Worm (Caenorhabditis elegans) whole organism, young adult: ENCODE data around the gene pha-4.

ENCODE experiments used
- B0019.2 ChIP-seq: fragments of 200-800 bp; sonication (Bioruptor generic); conservative IDR thresholded peaks from 2 replicates; pipeline ENCODE4 v1.3.6; 2022; ENCODE audit warnings: missing genetic modification reagents, missing genetic modification characterization, missing compliant biosample characterization
- B0261.1 ChIP-seq: sonication (generic microtip); optimal IDR thresholded peaks from 2 replicates; lab custom pipeline; 2016; ENCODE audit warnings: mild to moderate bottlenecking, missing genetic modification characterization, moderate library complexity, missing compliant biosample characterization
- C17E4.6 ChIP-seq: fragments of 200-800 bp; sonication (Bioruptor generic); IDR thresholded peaks from 2 replicates; pipeline ENCODE4 v1.3.6; 2022; ENCODE audit warnings: missing genetic modification reagents, missing genetic modification characterization, missing compliant biosample characterization
- D2030.7 ChIP-seq: fragments of 200-800 bp; sonication (Bioruptor generic); IDR thresholded peaks from 2 replicates; pipeline ENCODE4 v1.3.6; 2022; ENCODE audit warnings: missing genetic modification reagents, missing genetic modification characterization, missing compliant biosample characterization
- F23B12.7 ChIP-seq: sonication (generic microtip); optimal IDR thresholded peaks from 2 replicates; lab custom pipeline; 2017; ENCODE audit warnings: missing genetic modification characterization, mild to moderate bottlenecking, missing compliant biosample characterization, antibody characterized with exemption, moderate library complexity; ENCODE audit not compliant: insufficient read depth
- F33H1.4 ChIP-seq: fragments of 200-800 bp; sonication (Bioruptor generic); IDR thresholded peaks from 2 replicates; pipeline ENCODE4 v1.3.6; 2022; ENCODE audit warnings: missing genetic modification reagents, missing genetic modification characterization, missing compliant biosample characterization
- F57A8.1 ChIP-seq: fragments of 200-800 bp; sonication (Bioruptor generic); optimal IDR thresholded peaks from 2 replicates; lab custom pipeline; 2018; ENCODE audit warnings: mild to moderate bottlenecking, missing genetic modification characterization, moderate library complexity, missing compliant biosample characterization
- Y95B8A.8 ChIP-seq: fragments of 200-800 bp; sonication (Bioruptor generic); IDR thresholded peaks from 2 replicates; pipeline ENCODE4 v1.3.6; 2022; ENCODE audit warnings: missing genetic modification reagents, missing genetic modification characterization, missing compliant biosample characterization
- ama-1 ChIP-seq, 3 experiments: fragments of 150-350 bp in 1 of 3; sonication (generic microtip) in 2 of 3; optimal IDR thresholded peaks; 2 replicates each; lab custom pipeline; 2014 to 2018; ENCODE audit warnings: missing biosample characterization in 2 of 3, missing genetic modification characterization in 2 of 3, missing genetic modification reagents in 2 of 3
- aptf-3 ChIP-seq: fragments of 200-800 bp; sonication (Bioruptor generic); IDR thresholded peaks from 2 replicates; pipeline ENCODE4 v1.3.6; 2022; ENCODE audit warnings: missing genetic modification characterization, missing compliant biosample characterization
- atf-7 ChIP-seq: sonication (generic microtip); optimal IDR thresholded peaks from 2 replicates; lab custom pipeline; 2017; ENCODE audit warnings: mild to moderate bottlenecking, missing genetic modification characterization, missing compliant biosample characterization
- attf-5 ChIP-seq: fragments of 200-800 bp; sonication (Bioruptor generic); optimal IDR thresholded peaks from 2 replicates; lab custom pipeline; 2018; ENCODE audit warnings: mild to moderate bottlenecking, missing genetic modification characterization, missing compliant biosample characterization
- cebp-1 ChIP-seq, 2 experiments: fragments of 200-800 bp in 1 of 2; sonication (Bioruptor generic) in 1 of 2; sonication (generic microtip) in 1 of 2; IDR thresholded peaks in 1 of 2; optimal IDR thresholded peaks in 1 of 2; 2 replicates each; pipeline versions ENCODE4 v1.3.6 to Lab custom; 2017 to 2022; ENCODE audit warnings: missing compliant biosample characterization in 2 of 2, missing genetic modification characterization in 2 of 2, mild to moderate bottlenecking in 1 of 2, missing genetic modification reagents in 1 of 2, moderate library complexity in 1 of 2
- cebp-2 ChIP-seq: fragments of 200-800 bp; sonication (Bioruptor generic); IDR thresholded peaks from 2 replicates; pipeline ENCODE4 v1.3.6; 2022; ENCODE audit warnings: missing genetic modification characterization, missing compliant biosample characterization
- ceh-27 ChIP-seq: fragments of 200-800 bp; sonication (Bioruptor generic); optimal IDR thresholded peaks from 2 replicates; lab custom pipeline; 2018; ENCODE audit warnings: mild to moderate bottlenecking, missing genetic modification characterization, moderate library complexity, missing compliant biosample characterization
- ceh-58 ChIP-seq: fragments of 200-800 bp; sonication (Bioruptor generic); IDR thresholded peaks from 2 replicates; pipeline ENCODE4 v1.3.6; 2022; ENCODE audit warnings: missing genetic modification characterization, missing compliant biosample characterization
- die-1 ChIP-seq: sonication (generic microtip); optimal IDR thresholded peaks from 2 replicates; lab custom pipeline; 2016; ENCODE audit warnings: missing genotype, mild to moderate bottlenecking, missing genetic modification characterization, missing compliant biosample characterization
- dpl-1 ChIP-seq: fragments of 150-350 bp; optimal IDR thresholded peaks from 2 replicates; lab custom pipeline; 2014; ENCODE audit warnings: missing biosample characterization, missing genetic modification reagents, missing genetic modification characterization
- egl-18 ChIP-seq: fragments of 200-800 bp; sonication (Bioruptor generic); IDR thresholded peaks from 2 replicates; pipeline ENCODE4 v1.3.6; 2022; ENCODE audit warnings: missing genetic modification reagents, missing genetic modification characterization, missing compliant biosample characterization
- egl-44 ChIP-seq: fragments of 200-800 bp; sonication (Bioruptor generic); IDR thresholded peaks from 2 replicates; pipeline ENCODE4 v1.3.6; 2022; ENCODE audit warnings: missing genetic modification reagents, missing genetic modification characterization, missing compliant biosample characterization
- ekl-4 ChIP-seq: fragments of 200-800 bp; sonication (Bioruptor generic); IDR thresholded peaks from 2 replicates; pipeline ENCODE4 v1.3.6; 2022; ENCODE audit warnings: missing genetic modification reagents, missing genetic modification characterization, missing compliant biosample characterization
- gei-17 ChIP-seq: fragments of 200-800 bp; sonication (Bioruptor generic); optimal IDR thresholded peaks from 2 replicates; lab custom pipeline; 2018; ENCODE audit warnings: mild to moderate bottlenecking, missing genetic modification characterization, missing compliant biosample characterization
- him-1 ChIP-seq: sonication (generic microtip); optimal IDR thresholded peaks from 2 replicates; lab custom pipeline; 2016; ENCODE audit warnings: missing genotype, missing genetic modification reagents, missing genetic modification characterization, missing compliant biosample characterization
- hlh-12 ChIP-seq: sonication (generic microtip); optimal IDR thresholded peaks from 2 replicates; lab custom pipeline; 2016; ENCODE audit warnings: missing genetic modification characterization, missing compliant biosample characterization
- hlh-26 ChIP-seq: fragments of 200-800 bp; sonication (Bioruptor generic); conservative IDR thresholded peaks from 2 replicates; pipeline ENCODE4 v1.3.6; 2022; ENCODE audit warnings: missing genetic modification reagents, missing genetic modification characterization, missing compliant biosample characterization
- hmg-1.2 ChIP-seq: fragments of 200-800 bp; sonication (Bioruptor generic); IDR thresholded peaks from 2 replicates; pipeline ENCODE4 v1.3.6; 2022; ENCODE audit warnings: missing genetic modification reagents, missing genetic modification characterization, missing compliant biosample characterization
- hrde-1 ChIP-seq: sonication (generic microtip); optimal IDR thresholded peaks from 2 replicates; lab custom pipeline; 2016; ENCODE audit warnings: missing genetic modification characterization, mild to moderate bottlenecking, missing compliant biosample characterization, moderate library complexity, missing genotype, missing genetic modification reagents, borderline replicate concordance
- let-607 ChIP-seq, 2 experiments: fragments of 200-800 bp in 1 of 2; sonication (Bioruptor generic) in 1 of 2; sonication (generic microtip) in 1 of 2; optimal IDR thresholded peaks; 2 replicates each; lab custom pipeline; 2016 to 2018; ENCODE audit warnings: mild to moderate bottlenecking in 2 of 2, missing compliant biosample characterization in 2 of 2, missing genetic modification characterization in 2 of 2, moderate library complexity in 2 of 2, missing genotype in 1 of 2
- lin-54 ChIP-seq: fragments of 200-800 bp; sonication (Bioruptor generic); optimal IDR thresholded peaks from 2 replicates; lab custom pipeline; 2018; ENCODE audit warnings: mild to moderate bottlenecking, missing genetic modification characterization, missing compliant biosample characterization
- lsl-1 ChIP-seq: fragments of 200-800 bp; sonication (Bioruptor generic); optimal IDR thresholded peaks from 2 replicates; lab custom pipeline; 2018; ENCODE audit warnings: mild to moderate bottlenecking, missing genetic modification characterization, moderate library complexity, missing compliant biosample characterization
- lsy-27 ChIP-seq: sonication (generic microtip); optimal IDR thresholded peaks from 2 replicates; lab custom pipeline; 2017; ENCODE audit warnings: missing genetic modification characterization, mild to moderate bottlenecking, missing compliant biosample characterization, antibody characterized with exemption, missing genotype, borderline replicate concordance; ENCODE audit not compliant: insufficient read depth
- madf-10 ChIP-seq: sonication (generic microtip); optimal IDR thresholded peaks from 2 replicates; lab custom pipeline; 2016; ENCODE audit warnings: mild to moderate bottlenecking, missing genetic modification characterization, missing compliant biosample characterization
- madf-8 ChIP-seq: fragments of 200-800 bp; sonication (Bioruptor generic); conservative IDR thresholded peaks from 2 replicates; pipeline ENCODE4 v1.3.6; 2022; ENCODE audit warnings: missing genetic modification reagents, missing genetic modification characterization, missing compliant biosample characterization
- mcd-1 ChIP-seq: fragments of 200-800 bp; sonication (Bioruptor generic); IDR thresholded peaks from 2 replicates; pipeline ENCODE4 v1.3.6; 2022; ENCODE audit warnings: missing genetic modification reagents, missing genetic modification characterization, missing compliant biosample characterization
- mxl-1 ChIP-seq: sonication (generic microtip); optimal IDR thresholded peaks from 2 replicates; lab custom pipeline; 2016; ENCODE audit warnings: missing genetic modification characterization, missing compliant biosample characterization
- nfyb-1 ChIP-seq: fragments of 200-800 bp; sonication (Bioruptor generic); IDR thresholded peaks from 2 replicates; pipeline ENCODE4 v1.3.6; 2022; ENCODE audit warnings: missing genetic modification reagents, missing genetic modification characterization, missing compliant biosample characterization
- nhr-120 ChIP-seq: fragments of 200-800 bp; sonication (Bioruptor generic); IDR thresholded peaks from 2 replicates; pipeline ENCODE4 v1.3.6; 2022; ENCODE audit warnings: missing genetic modification characterization, missing compliant biosample characterization
- nhr-90 ChIP-seq: sonication (generic microtip); optimal IDR thresholded peaks from 2 replicates; lab custom pipeline; 2016; ENCODE audit warnings: missing genotype, mild to moderate bottlenecking, missing genetic modification characterization, missing compliant biosample characterization
- pha-4 ChIP-seq: fragments of 150-350 bp; sonication (generic microtip); optimal IDR thresholded peaks from 2 replicates; lab custom pipeline; 2014; ENCODE audit warnings: missing biosample characterization, missing genetic modification reagents, missing genetic modification characterization
- rpc-1 ChIP-seq, 2 experiments: fragments of 150-350 bp in 1 of 2; sonication (generic microtip) in 1 of 2; optimal IDR thresholded peaks; 2 replicates each; lab custom pipeline; 2014 to 2018; ENCODE audit warnings: missing biosample characterization in 1 of 2, missing genetic modification characterization in 1 of 2, missing genetic modification reagents in 1 of 2, missing genotype in 1 of 2
- snpc-1.1 ChIP-seq: sonication (generic microtip); optimal IDR thresholded peaks from 2 replicates; lab custom pipeline; 2017; ENCODE audit warnings: missing genetic modification characterization, mild to moderate bottlenecking, missing compliant biosample characterization, antibody characterized with exemption, moderate library complexity, missing genotype, missing genetic modification reagents; ENCODE audit not compliant: insufficient read depth
- snpc-3.4 ChIP-seq: sonication (generic microtip); optimal IDR thresholded peaks from 2 replicates; lab custom pipeline; 2017; ENCODE audit warnings: missing genetic modification characterization, mild to moderate bottlenecking, missing compliant biosample characterization, antibody characterized with exemption, moderate library complexity, missing genotype, missing genetic modification reagents
- tbp1 ChIP-seq: fragments of 200-800 bp; sonication (Bioruptor generic); optimal IDR thresholded peaks from 2 replicates; lab custom pipeline; 2018; ENCODE audit warnings: mild to moderate bottlenecking, missing genetic modification characterization, missing compliant biosample characterization
- unc-130 ChIP-seq: sonication (generic microtip); optimal IDR thresholded peaks from 2 replicates; lab custom pipeline; 2016; ENCODE audit warnings: missing genetic modification reagents, missing genetic modification characterization, missing compliant biosample characterization
- zfh-2 ChIP-seq: fragments of 200-800 bp; sonication (Bioruptor generic); conservative IDR thresholded peaks from 2 replicates; pipeline ENCODE4 v1.3.6; 2022; ENCODE audit warnings: missing genetic modification reagents, missing genetic modification characterization, missing compliant biosample characterization
- ztf-26 ChIP-seq: sonication (generic microtip); optimal IDR thresholded peaks from 2 replicates; lab custom pipeline; 2017; ENCODE audit warnings: missing genetic modification characterization, missing compliant biosample characterization
- ztf-3 ChIP-seq: fragments of 200-800 bp; sonication (Bioruptor generic); optimal IDR thresholded peaks from 2 replicates; lab custom pipeline; 2018; ENCODE audit warnings: mild to moderate bottlenecking, missing genetic modification characterization, missing compliant biosample characterization

The pha-4 gene

DNA sequence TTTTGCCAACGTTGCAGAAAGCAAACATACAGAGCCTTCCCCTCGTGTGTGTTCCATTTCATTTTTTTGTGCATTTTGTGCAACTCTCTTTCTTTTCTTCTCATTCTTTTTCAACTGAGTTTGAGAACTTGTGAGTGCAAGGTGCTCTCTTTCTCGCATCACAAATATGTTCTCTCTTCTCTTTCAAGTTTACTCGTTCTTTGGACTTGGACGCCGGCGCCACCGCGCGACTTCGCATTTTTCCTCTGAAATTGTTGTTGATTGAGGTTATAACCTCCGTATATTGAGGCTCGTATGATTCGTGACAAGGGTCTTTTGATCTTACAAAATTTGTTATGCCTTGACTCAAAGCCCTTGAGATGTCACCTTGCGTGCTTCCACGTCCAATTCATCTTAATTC is 23.9 kb downstream of the pha-4 start (continued):
- no peak for TF ChIP-seq snpc-3.4 (tag; lab: Kevin White, UChicago)
- no peak for TF ChIP-seq C17E4.6 (GFP tag; lab: Robert Waterston, UW)
- TF ChIP-seq madf-8 (GFP tag; lab: Robert Waterston, UW), result no peak
- TF ChIP-seq hlh-26, result no peak
- TF ChIP-seq nhr-90 (tag; lab: Kevin White, UChicago), result peak; percentile 17
- no peak for TF ChIP-seq ztf-3 (GFP tag; lab: Kevin White, UChicago)
- no peak for TF ChIP-seq lsy-27 (tag; lab: Kevin White, UChicago)
- TF ChIP-seq ama-1 (optimal IDR thresholded peaks at IDR 0.05; lab: Kevin White, UChicago), result peak; percentile 60
- no peak for TF ChIP-seq ama-1 (GFP tag; optimal IDR thresholded peaks at IDR 0.05; lab: Kevin White, UChicago)
- TF ChIP-seq pha-4 (tag; lab: Kevin White, UChicago), result no peak
- TF ChIP-seq hmg-1.2 (GFP tag; lab: Robert Waterston, UW), result peak; percentile 55
- no peak for TF ChIP-seq ceh-58 (GFP tag; lab: Robert Waterston, UW)
- no peak for TF ChIP-seq atf-7 (tag; lab: Kevin White, UChicago)
- TF ChIP-seq rpc-1 (optimal IDR thresholded peaks at IDR 0.05; lab: Kevin White, UChicago), result no peak
- no peak for TF ChIP-seq rpc-1 (tag; optimal IDR thresholded peaks at IDR 0.05; lab: Kevin White, UChicago)
- TF ChIP-seq cebp-2 (GFP tag; lab: Robert Waterston, UW), result no peak
- no peak for TF ChIP-seq zfh-2 (GFP tag; lab: Robert Waterston, UW)
- no peak for TF ChIP-seq aptf-3 (GFP tag; lab: Robert Waterston, UW)
- TF ChIP-seq B0261.1 (tag; lab: Kevin White, UChicago), result no peak
- TF ChIP-seq snpc-1.1 (tag; lab: Kevin White, UChicago), result no peak
- TF ChIP-seq mxl-1 (tag; lab: Kevin White, UChicago), result no peak
- TF ChIP-seq mcd-1 (GFP tag; lab: Robert Waterston, UW), result 0 out of 2 replicates have a peak, but pooled peaks have one; percentile 29
- TF ChIP-seq let-607 (tag; optimal IDR thresholded peaks at IDR 0.05; lab: Kevin White, UChicago), result no peak
- TF ChIP-seq D2030.7 (GFP tag; lab: Robert Waterston, UW), result no peak
- TF ChIP-seq madf-10, result peak; percentile 99
- peak; percentile 35 for TF ChIP-seq lin-54 (GFP tag; lab: Kevin White, UChicago)
- no peak for TF ChIP-seq dpl-1 (GFP tag; lab: Kevin White, UChicago)
- peak; percentile 10 for TF ChIP-seq attf-5 (GFP tag; lab: Kevin White, UChicago)
- no peak for TF ChIP-seq gei-17 (GFP tag; lab: Kevin White, UChicago)
- peak; percentile 40 for TF ChIP-seq tbp1 (GFP tag; lab: Kevin White, UChicago)
- no peak for TF ChIP-seq F33H1.4
- TF ChIP-seq ekl-4 (GFP tag; lab: Robert Waterston, UW), result no peak; the same call in 1 of the 2 replicates
- peak; percentile 71 for TF ChIP-seq F23B12.7 (tag; lab: Kevin White, UChicago)
- TF ChIP-seq lsl-1 (GFP tag; lab: Kevin White, UChicago), result no peak
- TF ChIP-seq die-1 (tag; lab: Kevin White, UChicago), result no peak
- no peak for TF ChIP-seq egl-44
- no peak for TF ChIP-seq nhr-120 (GFP tag; lab: Robert Waterston, UW)
- 0 out of 2 replicates have a peak, but pooled peaks have one; percentile 14 for TF ChIP-seq cebp-1 (GFP tag; IDR thresholded peaks at IDR 0.05; lab: Robert Waterston, UW)
- TF ChIP-seq cebp-1 (tag; optimal IDR thresholded peaks at IDR 0.05; lab: Kevin White, UChicago), result peak; percentile 75
- TF ChIP-seq him-1, result no peak
- TF ChIP-seq unc-130 (GFP tag; lab: Kevin White, UChicago), result no peak
- TF ChIP-seq B0019.2, result no peak
- TF ChIP-seq F57A8.1 (GFP tag; lab: Kevin White, UChicago), result no peak
- TF ChIP-seq Y95B8A.8 (GFP tag; lab: Robert Waterston, UW), result no peak
- TF ChIP-seq ztf-26, result no peak
- no peak for TF ChIP-seq egl-18
- no peak for TF ChIP-seq hlh-12 (tag; lab: Kevin White, UChicago)
- peak; percentile 65; the same call in 1 of the 2 replicates for TF ChIP-seq nfyb-1 (GFP tag; lab: Robert Waterston, UW)
- TF ChIP-seq ceh-27 (GFP tag; lab: Kevin White, UChicago), result peak; percentile 81
- no peak for TF ChIP-seq hrde-1 (tag; lab: Kevin White, UChicago)
